Fruit fly (Drosophila melanogaster): ENCODE data around the gene CG14434.
A peak's percentile ranks its signal among the peaks of the same experiment; 100 is the strongest.

- TF ChIP-seq cnc (optimal IDR thresholded peaks at IDR 0.05): no peak
- no peak for TF ChIP-seq Mnt (GFP tag; optimal IDR thresholded peaks at IDR 0.05)
- TF ChIP-seq toe (GFP tag; optimal IDR thresholded peaks at IDR 0.05): no peak
- peak; percentile 2 for TF ChIP-seq tj (GFP tag; optimal IDR thresholded peaks at IDR 0.05)
Measured at dm6 chrX:6874918-6875454, 8.0 kb upstream of the CG14434 start.

Measured in whole organism, adult.